Worm (Caenorhabditis elegans): ENCODE measurements around the gene pcca-1.

ce11 chrX:7640811-7641210, 20.0 kb downstream of the pcca-1 start:
- TF ChIP-seq snpc-4 (GFP tag; optimal IDR thresholded peaks at IDR 0.05) (no peak), snpc-4 (tag; optimal IDR thresholded peaks at IDR 0.05) (no peak), sptf-2 (GFP tag; optimal IDR thresholded peaks at IDR 0.05) (no peak), T07F8.4 (tag; optimal IDR thresholded peaks at IDR 0.05) (no peak), let-607 (tag; optimal IDR thresholded peaks at IDR 0.05) (no peak), tlf-1 (GFP tag; optimal IDR thresholded peaks at IDR 0.05) (no peak), hrde-1 (tag; optimal IDR thresholded peaks at IDR 0.05; ENCODE audit: borderline replicate concordance) (no peak), D2030.7 (GFP tag; IDR thresholded peaks at IDR 0.05) (no peak), fkh-3 (tag; optimal IDR thresholded peaks at IDR 0.05) (no peak), unc-62 (GFP tag; optimal IDR thresholded peaks at IDR 0.05) (no peak), attf-3 (GFP tag; conservative IDR thresholded peaks at IDR 0.05) (no peak), tbp1 (GFP tag; optimal IDR thresholded peaks at IDR 0.05) (no peak), T26A5.8 (tag; optimal IDR thresholded peaks at IDR 0.05) (no peak), nhr-179 (tag; optimal IDR thresholded peaks at IDR 0.05) (no peak), pha-4 (tag; optimal IDR thresholded peaks at IDR 0.05) (no peak)
